Fruit fly (Drosophila melanogaster): ENCODE results near the gene CG34404.

CG34404 gene

dm6 chr3R:15366839-15367238, 626 bp downstream of the CG34404 start (continued):
- TF ChIP-seq grau (tag; optimal IDR thresholded peaks at IDR 0.05) = peak; percentile 51
- TF ChIP-seq fd3F (GFP tag; optimal IDR thresholded peaks at IDR 0.05) = peak; percentile 8
- TF ChIP-seq salm (tag; optimal IDR thresholded peaks at IDR 0.05) = peak; percentile 16
- TF ChIP-seq CG9727 (GFP tag; optimal IDR thresholded peaks at IDR 0.05) = peak; percentile 37
- no peak for TF ChIP-seq Hsf (GFP tag; optimal IDR thresholded peaks at IDR 0.05)
- TF ChIP-seq CG8924 (tag; optimal IDR thresholded peaks at IDR 0.05) = peak; percentile 9
- TF ChIP-seq CG17802 (tag; optimal IDR thresholded peaks at IDR 0.05) = no peak
- TF ChIP-seq CG7271 (tag; optimal IDR thresholded peaks at IDR 0.05) = no peak
- peak; percentile 77 for TF ChIP-seq vvl (GFP tag; IDR thresholded peaks at IDR 0.05)
- peak; percentile 40; the same call in 1 of the 3 replicates for TF ChIP-seq dysf (GFP tag; IDR thresholded peaks at IDR 0.05)
- TF ChIP-seq ssp (GFP tag; IDR thresholded peaks at IDR 0.05) = 0 out of 2 replicates have a peak, but pooled peaks have one; percentile 27
- TF ChIP-seq zfh2 (GFP tag; optimal IDR thresholded peaks at IDR 0.05) = no peak
- peak; percentile 32 for TF ChIP-seq phol (tag; optimal IDR thresholded peaks at IDR 0.05)
- peak; percentile 29 for TF ChIP-seq Med (GFP tag)
- peak; percentile 47 for TF ChIP-seq CG18262 (tag; optimal IDR thresholded peaks at IDR 0.05)
- peak; percentile 25 for TF ChIP-seq Oli (tag; optimal IDR thresholded peaks at IDR 0.05)
- 0 out of 2 replicates have a peak, but pooled peaks have one; percentile 11 for TF ChIP-seq Adf1 (GFP tag; IDR thresholded peaks at IDR 0.05)
- peak; percentile 48 for TF ChIP-seq lmd (GFP tag; IDR thresholded peaks at IDR 0.05)
- peak; percentile 40 for TF ChIP-seq CG17829 (tag; optimal IDR thresholded peaks at IDR 0.05)
- TF ChIP-seq fd96Cb (tag; optimal IDR thresholded peaks at IDR 0.05) = peak; percentile 29
- no peak for TF ChIP-seq Side (GFP tag; optimal IDR thresholded peaks at IDR 0.05)
- peak; percentile 11 for TF ChIP-seq Hr3 (GFP tag; optimal IDR thresholded peaks at IDR 0.05)
- TF ChIP-seq lab (GFP tag; optimal IDR thresholded peaks at IDR 0.05) = no peak
- no peak for TF ChIP-seq Neu2 (GFP tag; optimal IDR thresholded peaks at IDR 0.05; ENCODE audit: borderline replicate concordance)
- no peak for TF ChIP-seq CTCF (GFP tag; optimal IDR thresholded peaks at IDR 0.05)
- TF ChIP-seq zf30C (GFP tag; optimal IDR thresholded peaks at IDR 0.05) = peak; percentile 56
- peak; percentile 59 for TF ChIP-seq tgo (GFP tag; IDR thresholded peaks at IDR 0.05)
- peak; percentile 40 for TF ChIP-seq CG13424 (tag; optimal IDR thresholded peaks at IDR 0.05)
- TF ChIP-seq repo (GFP tag; optimal IDR thresholded peaks at IDR 0.05) = no peak
- peak; percentile 8 for TF ChIP-seq CG6765 (GFP tag; optimal IDR thresholded peaks at IDR 0.05)
- TF ChIP-seq so (GFP tag; IDR thresholded peaks at IDR 0.05) = 0 out of 3 replicates have a peak, but pooled peaks have one; percentile 51

DNA sequence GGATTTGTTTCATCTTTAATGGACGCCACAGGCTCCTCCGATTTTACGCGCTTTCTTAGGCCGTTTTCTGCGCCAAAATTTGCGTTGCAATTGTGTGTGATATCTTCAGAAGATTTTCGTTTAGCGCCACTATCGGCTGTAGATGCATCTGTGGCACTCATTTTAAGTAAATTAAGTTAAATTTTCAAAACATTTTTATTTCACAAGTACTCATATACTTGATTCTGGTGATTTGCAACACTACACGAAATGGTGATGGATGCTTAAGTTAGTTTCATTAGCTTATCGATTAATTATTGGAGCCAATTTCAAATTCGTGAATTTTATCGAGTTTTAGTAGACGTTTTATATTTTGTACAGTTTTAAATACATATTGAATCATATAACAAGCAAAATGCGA, 3.9 kb downstream of the CG34404 start, which contains the start of gene CG6171:
CG6171 (minus strand) TSS at position 250 of the 400 bp plus-strand sequence.
- TF ChIP-seq Sry-δ (GFP tag; optimal IDR thresholded peaks at IDR 0.05) = peak; percentile 84
- TF ChIP-seq unc-4 (GFP tag; IDR thresholded peaks at IDR 0.05; ENCODE audit: partially characterized antibody) = peak; percentile 59
- TF ChIP-seq HLH4C (GFP tag; IDR thresholded peaks at IDR 0.05; ENCODE audit: partially characterized antibody) = peak; percentile 47; the same call in 2 of the 3 replicates
- TF ChIP-seq MBD-R2 (GFP tag; IDR thresholded peaks at IDR 0.05) = peak; percentile 70
- TF ChIP-seq CG1603 (tag; optimal IDR thresholded peaks at IDR 0.05) = peak; percentile 47
- peak; percentile 50 for TF ChIP-seq knrl (GFP tag; IDR thresholded peaks at IDR 0.05; ENCODE audit: partially characterized antibody)
- peak; percentile 18 for TF ChIP-seq Neu2 (GFP tag; optimal IDR thresholded peaks at IDR 0.05; ENCODE audit: borderline replicate concordance)
- TF ChIP-seq CG16863 (GFP tag; optimal IDR thresholded peaks at IDR 0.05) = peak; percentile 75
- TF ChIP-seq sna (GFP tag; IDR thresholded peaks at IDR 0.05; ENCODE audit: partially characterized antibody) = peak; percentile 23; the same call in 1 of the 2 replicates
- peak; percentile 4 for TF ChIP-seq CG12659 (GFP tag; optimal IDR thresholded peaks at IDR 0.05)
- peak; percentile 72 for TF ChIP-seq CG4617 (GFP tag; optimal IDR thresholded peaks at IDR 0.05; ENCODE audit: borderline replicate concordance)
- TF ChIP-seq slp2 (GFP tag; optimal IDR thresholded peaks at IDR 0.05) = no peak
- 0 out of 2 replicates have a peak, but pooled peaks have one; percentile 55 for TF ChIP-seq bbx (GFP tag; IDR thresholded peaks at IDR 0.05; ENCODE audit: partially characterized antibody)
- TF ChIP-seq amos (GFP tag; IDR thresholded peaks at IDR 0.05; ENCODE audit: partially characterized antibody) = peak; percentile 54; the same call in 1 of the 2 replicates
- TF ChIP-seq CG34376 (GFP tag; optimal IDR thresholded peaks at IDR 0.05) = peak; percentile 8
- no peak for TF ChIP-seq Six4 (GFP tag; optimal IDR thresholded peaks at IDR 0.05)
- TF ChIP-seq bigmax (GFP tag; optimal IDR thresholded peaks at IDR 0.05) = no peak
- TF ChIP-seq Hand (GFP tag; optimal IDR thresholded peaks at IDR 0.05) = no peak
- TF ChIP-seq Med (GFP tag) = peak; percentile 82
- peak; percentile 76 for TF ChIP-seq Dref (GFP tag; IDR thresholded peaks at IDR 0.05)
- TF ChIP-seq Opbp (GFP tag; IDR thresholded peaks at IDR 0.05; ENCODE audit: partially characterized antibody) = peak; percentile 43; the same call in 1 of the 3 replicates
- peak; percentile 91 for TF ChIP-seq E2f2 (GFP tag; IDR thresholded peaks at IDR 0.05)
